Worm (Caenorhabditis elegans) whole organism, young adult: ENCODE data around the gene str-27.

Source experiments
- B0019.2 ChIP-seq: fragments of 200-800 bp; sonication (Bioruptor generic); conservative IDR thresholded peaks from 2 replicates; pipeline ENCODE4 v1.3.6; 2022; ENCODE audit warnings: missing genetic modification reagents, missing genetic modification characterization, missing compliant biosample characterization
- B0336.3 ChIP-seq: fragments of 200-800 bp; sonication (Bioruptor generic); IDR thresholded peaks from 2 replicates; pipeline ENCODE4 v1.3.6; 2022; ENCODE audit warnings: missing genetic modification characterization, missing compliant biosample characterization
- C17E4.6 ChIP-seq: fragments of 200-800 bp; sonication (Bioruptor generic); IDR thresholded peaks from 2 replicates; pipeline ENCODE4 v1.3.6; 2022; ENCODE audit warnings: missing genetic modification reagents, missing genetic modification characterization, missing compliant biosample characterization
- F10E7.11 ChIP-seq: sonication (generic microtip); optimal IDR thresholded peaks from 2 replicates; lab custom pipeline; 2017; ENCODE audit warnings: mild to moderate bottlenecking, missing genetic modification characterization, moderate library complexity, missing compliant biosample characterization
- F37B4.10 ChIP-seq: fragments of 200-800 bp; sonication (Bioruptor generic); IDR thresholded peaks from 2 replicates; pipeline ENCODE4 v1.3.6; 2022; ENCODE audit warnings: missing genetic modification characterization, missing compliant biosample characterization
- F52B5.7 ChIP-seq: sonication (generic microtip); optimal IDR thresholded peaks from 2 replicates; lab custom pipeline; 2016; ENCODE audit warnings: mild to moderate bottlenecking, missing genetic modification characterization, missing compliant biosample characterization
- Y67H2A.10 ChIP-seq: fragments of 200-800 bp; sonication (Bioruptor generic); conservative IDR thresholded peaks from 2 replicates; pipeline ENCODE4 v1.3.6; 2022; ENCODE audit warnings: missing genetic modification reagents, missing genetic modification characterization, missing compliant biosample characterization
- Y79H2A.3 ChIP-seq: fragments of 200-800 bp; sonication (Bioruptor generic); conservative IDR thresholded peaks from 2 replicates; pipeline ENCODE4 v1.3.6; 2022; ENCODE audit warnings: missing genetic modification reagents, missing genetic modification characterization, missing compliant biosample characterization
- Y95B8A.8 ChIP-seq: fragments of 200-800 bp; sonication (Bioruptor generic); IDR thresholded peaks from 2 replicates; pipeline ENCODE4 v1.3.6; 2022; ENCODE audit warnings: missing genetic modification reagents, missing genetic modification characterization, missing compliant biosample characterization
- akir-1 ChIP-seq: fragments of 200-800 bp; sonication (Bioruptor generic); optimal IDR thresholded peaks from 2 replicates; lab custom pipeline; 2018; ENCODE audit warnings: mild to moderate bottlenecking, missing genetic modification characterization, moderate library complexity, missing compliant biosample characterization
- attf-5 ChIP-seq: fragments of 200-800 bp; sonication (Bioruptor generic); optimal IDR thresholded peaks from 2 replicates; lab custom pipeline; 2018; ENCODE audit warnings: mild to moderate bottlenecking, missing genetic modification characterization, missing compliant biosample characterization
- bed-2 ChIP-seq: fragments of 200-800 bp; sonication (Bioruptor generic); IDR thresholded peaks from 2 replicates; pipeline ENCODE4 v1.3.6; 2022; ENCODE audit warnings: missing genetic modification reagents, missing genetic modification characterization, missing compliant biosample characterization
- cebp-2 ChIP-seq: fragments of 200-800 bp; sonication (Bioruptor generic); IDR thresholded peaks from 2 replicates; pipeline ENCODE4 v1.3.6; 2022; ENCODE audit warnings: missing genetic modification characterization, missing compliant biosample characterization
- ceh-100 ChIP-seq: fragments of 200-800 bp; sonication (Bioruptor generic); IDR thresholded peaks from 2 replicates; pipeline ENCODE4 v1.3.6; 2022; ENCODE audit warnings: missing genetic modification reagents, missing genetic modification characterization, missing compliant biosample characterization
- ceh-58 ChIP-seq: fragments of 200-800 bp; sonication (Bioruptor generic); IDR thresholded peaks from 2 replicates; pipeline ENCODE4 v1.3.6; 2022; ENCODE audit warnings: missing genetic modification characterization, missing compliant biosample characterization
- egl-44 ChIP-seq: fragments of 200-800 bp; sonication (Bioruptor generic); IDR thresholded peaks from 2 replicates; pipeline ENCODE4 v1.3.6; 2022; ENCODE audit warnings: missing genetic modification reagents, missing genetic modification characterization, missing compliant biosample characterization
- egrh-3 ChIP-seq: fragments of 200-800 bp; sonication (Bioruptor generic); IDR thresholded peaks from 2 replicates; pipeline ENCODE4 v1.3.6; 2022; ENCODE audit warnings: missing genetic modification reagents, missing genetic modification characterization, missing compliant biosample characterization
- ekl-4 ChIP-seq: fragments of 200-800 bp; sonication (Bioruptor generic); IDR thresholded peaks from 2 replicates; pipeline ENCODE4 v1.3.6; 2022; ENCODE audit warnings: missing genetic modification reagents, missing genetic modification characterization, missing compliant biosample characterization
- hlh-26 ChIP-seq: fragments of 200-800 bp; sonication (Bioruptor generic); conservative IDR thresholded peaks from 2 replicates; pipeline ENCODE4 v1.3.6; 2022; ENCODE audit warnings: missing genetic modification reagents, missing genetic modification characterization, missing compliant biosample characterization
- hrde-1 ChIP-seq: sonication (generic microtip); optimal IDR thresholded peaks from 2 replicates; lab custom pipeline; 2016; ENCODE audit warnings: missing genetic modification characterization, mild to moderate bottlenecking, missing compliant biosample characterization, moderate library complexity, missing genotype, missing genetic modification reagents, borderline replicate concordance
- lag-1 ChIP-seq: fragments of 200-800 bp; sonication (Bioruptor generic); IDR thresholded peaks from 2 replicates; pipeline ENCODE4 v1.3.6; 2022; ENCODE audit warnings: missing genetic modification reagents, missing genetic modification characterization, missing compliant biosample characterization
- let-526 ChIP-seq: fragments of 200-800 bp; sonication (Bioruptor generic); IDR thresholded peaks from 2 replicates; pipeline ENCODE4 v1.3.6; 2022; ENCODE audit warnings: missing genetic modification reagents, missing genetic modification characterization, missing compliant biosample characterization
- lin-54 ChIP-seq: fragments of 200-800 bp; sonication (Bioruptor generic); optimal IDR thresholded peaks from 2 replicates; lab custom pipeline; 2018; ENCODE audit warnings: mild to moderate bottlenecking, missing genetic modification characterization, missing compliant biosample characterization
- lir-1 ChIP-seq: fragments of 200-800 bp; sonication (Bioruptor generic); conservative IDR thresholded peaks from 2 replicates; pipeline ENCODE4 v1.3.6; 2022; ENCODE audit warnings: missing genetic modification reagents, missing genetic modification characterization, missing compliant biosample characterization
- madf-10 ChIP-seq: sonication (generic microtip); optimal IDR thresholded peaks from 2 replicates; lab custom pipeline; 2016; ENCODE audit warnings: mild to moderate bottlenecking, missing genetic modification characterization, missing compliant biosample characterization
- madf-6 ChIP-seq: fragments of 200-800 bp; sonication (Bioruptor generic); IDR thresholded peaks from 2 replicates; pipeline ENCODE4 v1.3.6; 2022; ENCODE audit warnings: missing genetic modification reagents, missing genetic modification characterization, missing compliant biosample characterization
- mel-28 ChIP-seq: sonication (generic microtip); optimal IDR thresholded peaks from 2 replicates; lab custom pipeline; 2016; ENCODE audit warnings: borderline replicate concordance, mild to moderate bottlenecking, missing genetic modification characterization, missing compliant biosample characterization
- nfya-1 ChIP-seq: sonication (generic microtip); optimal IDR thresholded peaks from 2 replicates; lab custom pipeline; 2017; ENCODE audit warnings: antibody characterized with exemption, missing compliant biosample characterization, missing genetic modification characterization, borderline replicate concordance; ENCODE audit not compliant: insufficient read depth
- rpc-1 ChIP-seq, 2 experiments: fragments of 150-350 bp in 1 of 2; sonication (generic microtip) in 1 of 2; optimal IDR thresholded peaks; 2 replicates each; lab custom pipeline; 2014 to 2018; ENCODE audit warnings: missing biosample characterization in 1 of 2, missing genetic modification characterization in 1 of 2, missing genetic modification reagents in 1 of 2, missing genotype in 1 of 2
- snpc-1.1 ChIP-seq: sonication (generic microtip); optimal IDR thresholded peaks from 2 replicates; lab custom pipeline; 2017; ENCODE audit warnings: missing genetic modification characterization, mild to moderate bottlenecking, missing compliant biosample characterization, antibody characterized with exemption, moderate library complexity, missing genotype, missing genetic modification reagents; ENCODE audit not compliant: insufficient read depth
- snpc-3.4 ChIP-seq: sonication (generic microtip); optimal IDR thresholded peaks from 2 replicates; lab custom pipeline; 2017; ENCODE audit warnings: missing genetic modification characterization, mild to moderate bottlenecking, missing compliant biosample characterization, antibody characterized with exemption, moderate library complexity, missing genotype, missing genetic modification reagents
- unc-130 ChIP-seq: sonication (generic microtip); optimal IDR thresholded peaks from 2 replicates; lab custom pipeline; 2016; ENCODE audit warnings: missing genetic modification reagents, missing genetic modification characterization, missing compliant biosample characterization
- unc-62 ChIP-seq: fragments of 150-350 bp; optimal IDR thresholded peaks from 2 replicates; lab custom pipeline; 2014; ENCODE audit warnings: missing biosample characterization, missing genetic modification reagents, missing genetic modification characterization

The str-27 gene

ce11 chrV:15721431-15721830, 14.2 kb downstream of the str-27 start:
- no peak for TF ChIP-seq lir-1 (GFP tag; lab: Robert Waterston, UW)
- no peak for TF ChIP-seq madf-10 (tag; lab: Kevin White, UChicago)
- TF ChIP-seq madf-6 (GFP tag; lab: Robert Waterston, UW), result no peak
- no peak for TF ChIP-seq Y67H2A.10 (GFP tag; lab: Robert Waterston, UW)
- no peak for TF ChIP-seq bed-2 (GFP tag; lab: Robert Waterston, UW)
- no peak for TF ChIP-seq let-526 (GFP tag; lab: Robert Waterston, UW)
- TF ChIP-seq B0336.3 (GFP tag; lab: Robert Waterston, UW), result no peak
- TF ChIP-seq snpc-1.1 (tag; lab: Kevin White, UChicago), result no peak
- no peak for TF ChIP-seq lag-1 (GFP tag; lab: Robert Waterston, UW)
- no peak for TF ChIP-seq nfya-1
- no peak for TF ChIP-seq Y95B8A.8
- no peak for TF ChIP-seq akir-1
- TF ChIP-seq attf-5, result no peak
- TF ChIP-seq ekl-4, result no peak
- TF ChIP-seq egrh-3 (GFP tag; lab: Robert Waterston, UW), result no peak
- TF ChIP-seq egl-44 (GFP tag; lab: Robert Waterston, UW), result no peak
- no peak for TF ChIP-seq F37B4.10 (GFP tag; lab: Robert Waterston, UW)
- TF ChIP-seq Y79H2A.3 (GFP tag; lab: Robert Waterston, UW), result no peak
- no peak for TF ChIP-seq B0019.2 (GFP tag; lab: Robert Waterston, UW)
- TF ChIP-seq ceh-58 (GFP tag; lab: Robert Waterston, UW), result no peak

DNA sequence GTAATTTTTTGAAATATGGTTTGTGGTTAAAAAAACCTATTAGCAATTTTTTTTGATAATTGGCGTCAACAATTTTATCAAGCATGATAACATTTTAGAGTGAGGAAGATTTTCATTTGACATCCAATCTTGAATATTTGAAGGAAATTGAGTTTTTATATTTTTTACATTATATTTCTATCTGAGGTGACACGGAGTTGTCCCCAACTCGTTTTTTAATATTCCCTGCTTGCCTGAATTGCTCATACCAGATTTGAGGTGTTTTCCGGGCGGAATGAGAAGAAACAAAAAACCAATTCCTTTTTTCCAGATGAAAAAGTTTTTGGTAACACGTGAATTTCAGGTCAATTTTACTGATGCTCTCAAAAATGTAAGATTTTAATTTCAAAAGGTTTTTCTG, 16.1 kb downstream of the str-27 start, which contains the start of gene Y6E2A.7:
Gene Y6E2A.7 (plus strand): TSS at position 301 of the 400 bp plus-strand sequence.
- TF ChIP-seq snpc-3.4 (tag; lab: Kevin White, UChicago), result no peak

DNA sequence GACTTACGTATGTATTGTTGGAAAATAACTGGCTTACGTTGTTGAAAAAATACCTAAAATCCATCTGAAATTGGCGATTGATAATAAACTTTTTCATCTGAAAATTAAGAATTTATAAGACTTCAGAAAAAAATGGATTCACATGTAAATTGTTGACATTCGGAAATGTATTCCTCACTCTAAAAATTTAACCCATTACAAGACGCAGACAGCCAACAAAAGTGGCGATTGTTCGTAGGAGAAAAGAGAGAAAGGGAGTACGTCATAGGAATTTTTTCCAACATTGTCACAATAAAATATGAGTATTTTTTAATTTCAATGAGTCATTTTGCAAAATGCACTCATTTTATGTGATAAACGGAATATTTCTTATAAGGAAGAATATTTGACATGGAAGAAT, 17.1 kb downstream of the str-27 start, which contains the start of gene Y6E2A.5:
Gene Y6E2A.5 (minus strand): TSS at position 101 of the 400 bp plus-strand sequence.
- TF ChIP-seq F52B5.7 (tag; lab: Kevin White, UChicago) (no peak), B0336.3 (GFP tag; lab: Robert Waterston, UW) (no peak), ekl-4 (no peak), ceh-58 (GFP tag; lab: Robert Waterston, UW) (no peak), C17E4.6 (GFP tag; lab: Robert Waterston, UW) (no peak), cebp-2 (GFP tag; lab: Robert Waterston, UW) (no peak), hlh-26 (GFP tag; lab: Robert Waterston, UW) (no peak), hrde-1 (tag; lab: Kevin White, UChicago) (no peak), rpc-1 (optimal IDR thresholded peaks at IDR 0.05; lab: Kevin White, UChicago) (no peak), rpc-1 (tag; optimal IDR thresholded peaks at IDR 0.05; lab: Kevin White, UChicago) (no peak), lir-1 (GFP tag; lab: Robert Waterston, UW) (no peak), F37B4.10 (GFP tag; lab: Robert Waterston, UW) (no peak), lin-54 (no peak), let-526 (GFP tag; lab: Robert Waterston, UW) (no peak), mel-28 (no peak)
- TF ChIP-seq, all 124 proteins: peak for 0

DNA sequence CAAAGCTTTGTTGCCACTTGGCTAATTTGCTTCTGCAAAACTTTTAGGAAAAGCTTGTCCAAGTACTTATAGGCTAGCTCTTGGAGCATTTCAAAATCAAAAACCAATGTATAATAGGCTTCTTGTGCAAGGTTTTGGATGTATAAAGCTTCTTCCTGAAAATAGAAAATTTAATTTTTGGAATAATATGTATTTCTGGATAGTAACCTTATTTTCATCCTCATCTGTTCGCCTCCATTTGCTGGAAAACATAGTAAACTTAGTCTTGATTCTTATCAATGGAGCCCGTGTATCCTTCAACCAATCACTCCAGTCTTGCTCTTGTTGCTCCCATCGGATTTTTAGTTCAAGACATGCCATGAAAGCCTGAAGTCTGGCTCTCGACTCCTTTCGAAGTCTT, 18.9 kb downstream of the str-27 start, which contains the start of gene Y6E2A.4:
Gene Y6E2A.4 (minus strand): TSS at position 101 of the 400 bp plus-strand sequence.
- TF ChIP-seq ceh-100 (no peak), unc-130 (GFP tag; lab: Kevin White, UChicago) (no peak), unc-62 (no peak), F10E7.11 (no peak)
